Worm (Caenorhabditis elegans) whole organism, mixed stage, embryonic: ENCODE data around the gene emre-1.

Experiments
- M03D4.4 ChIP-seq: sonication (generic microtip); optimal IDR thresholded peaks from 2 replicates; lab custom pipeline; 2017; ENCODE audit warnings: mild to moderate bottlenecking, missing genetic modification characterization, missing compliant biosample characterization
- bed-3 ChIP-seq: fragments of 200-800 bp; sonication (Bioruptor generic); optimal IDR thresholded peaks from 3 replicates; lab custom pipeline; 2018; ENCODE audit warnings: mild to moderate bottlenecking, missing genetic modification characterization, moderate library complexity, missing compliant biosample characterization
- blmp-1 ChIP-seq: fragments of 150-350 bp; optimal IDR thresholded peaks from 2 replicates; lab custom pipeline; 2014; ENCODE audit warnings: missing biosample characterization, missing genetic modification characterization
- ceh-39 ChIP-seq: fragments of 150-350 bp; optimal IDR thresholded peaks from 2 replicates; lab custom pipeline; 2014; ENCODE audit warnings: missing biosample characterization, missing genetic modification characterization
- ceh-43 ChIP-seq: fragments of 200-800 bp; sonication (Bioruptor generic); optimal IDR thresholded peaks from 2 replicates; lab custom pipeline; 2018; ENCODE audit warnings: mild to moderate bottlenecking, missing genetic modification characterization, moderate library complexity, missing compliant biosample characterization
- ceh-83 ChIP-seq: fragments of 200-800 bp; sonication (Bioruptor generic); optimal IDR thresholded peaks from 2 replicates; lab custom pipeline; 2018; ENCODE audit warnings: mild to moderate bottlenecking, missing genetic modification characterization, missing compliant biosample characterization
- ces-1 ChIP-seq: fragments of 150-350 bp; optimal IDR thresholded peaks from 2 replicates; lab custom pipeline; 2014; ENCODE audit warnings: missing biosample characterization, missing genetic modification reagents, missing genetic modification characterization
- drap-1 ChIP-seq: fragments of 200-800 bp; sonication (Bioruptor generic); optimal IDR thresholded peaks from 3 replicates; lab custom pipeline; 2018; ENCODE audit warnings: mild to moderate bottlenecking, missing genetic modification characterization, missing compliant biosample characterization
- elt-1 ChIP-seq: sonication (generic microtip); optimal IDR thresholded peaks from 2 replicates; lab custom pipeline; 2017; ENCODE audit warnings: missing genetic modification characterization, mild to moderate bottlenecking, missing compliant biosample characterization, antibody characterized with exemption, moderate library complexity, borderline replicate concordance; ENCODE audit not compliant: insufficient read depth
- elt-3 ChIP-seq: fragments of 150-350 bp; optimal IDR thresholded peaks from 2 replicates; lab custom pipeline; 2014; ENCODE audit warnings: missing biosample characterization, missing genetic modification characterization
- flh-1 ChIP-seq: fragments of 200-800 bp; sonication (Bioruptor generic); optimal IDR thresholded peaks from 2 replicates; lab custom pipeline; 2018; ENCODE audit warnings: mild to moderate bottlenecking, missing genetic modification characterization, moderate library complexity, missing compliant biosample characterization
- hlh-1 ChIP-seq: fragments of 150-350 bp; optimal IDR thresholded peaks from 2 replicates; lab custom pipeline; 2014; ENCODE audit warnings: missing biosample characterization, missing genetic modification reagents, missing genetic modification characterization
- lin-32 ChIP-seq: fragments of 200-800 bp; sonication (Bioruptor generic); optimal IDR thresholded peaks from 2 replicates; lab custom pipeline; 2018; ENCODE audit warnings: mild to moderate bottlenecking, missing genetic modification characterization, missing compliant biosample characterization
- lsy-2 ChIP-seq: fragments of 150-350 bp; optimal IDR thresholded peaks from 2 replicates; lab custom pipeline; 2014; ENCODE audit warnings: missing biosample characterization, missing genetic modification characterization
- mep-1 ChIP-seq: fragments of 150-350 bp; optimal IDR thresholded peaks from 2 replicates; lab custom pipeline; 2017; ENCODE audit warnings: missing biosample characterization, missing genetic modification reagents, missing genetic modification characterization, inconsistent platforms
- mls-2 ChIP-seq: sonication (generic microtip); optimal IDR thresholded peaks from 2 replicates; lab custom pipeline; 2016; ENCODE audit warnings: mild to moderate bottlenecking, missing genetic modification characterization, moderate library complexity, missing compliant biosample characterization
- nhr-12 ChIP-seq: fragments of 150-350 bp; optimal IDR thresholded peaks from 2 replicates; lab custom pipeline; 2014; ENCODE audit warnings: missing biosample characterization, missing genetic modification characterization
- nhr-2 ChIP-seq: fragments of 150-350 bp; optimal IDR thresholded peaks from 2 replicates; lab custom pipeline; 2014; ENCODE audit warnings: missing biosample characterization, missing genetic modification characterization
- nhr-237 ChIP-seq: fragments of 150-350 bp; optimal IDR thresholded peaks from 2 replicates; lab custom pipeline; 2014; ENCODE audit warnings: missing biosample characterization, missing genetic modification characterization
- nhr-76 ChIP-seq: sonication (generic microtip); optimal IDR thresholded peaks from 2 replicates; lab custom pipeline; 2017; ENCODE audit warnings: missing biosample characterization, missing genetic modification characterization
- pha-4 ChIP-seq: fragments of 150-350 bp; optimal IDR thresholded peaks from 2 replicates; lab custom pipeline; 2018; ENCODE audit warnings: missing biosample characterization, missing genetic modification reagents, missing genetic modification characterization
- sptf-1 ChIP-seq: sonication (generic microtip); optimal IDR thresholded peaks from 2 replicates; lab custom pipeline; 2017; ENCODE audit warnings: mild to moderate bottlenecking, missing genetic modification characterization, moderate library complexity, missing compliant biosample characterization
- unc-120 ChIP-seq: sonication (generic microtip); optimal IDR thresholded peaks from 2 replicates; lab custom pipeline; 2017; ENCODE audit warnings: missing genetic modification characterization, missing compliant biosample characterization; ENCODE audit not compliant: poor library complexity, severe bottlenecking
- unc-62 ChIP-seq: fragments of 150-350 bp; optimal IDR thresholded peaks from 2 replicates; lab custom pipeline; 2014; ENCODE audit warnings: missing biosample characterization, missing genetic modification reagents, missing genetic modification characterization
- zip-8 ChIP-seq: fragments of 150-350 bp; optimal IDR thresholded peaks from 2 replicates; lab custom pipeline; 2014; ENCODE audit warnings: missing biosample characterization, missing genetic modification characterization
- ztf-11 ChIP-seq: fragments of 150-350 bp; optimal IDR thresholded peaks from 2 replicates; lab custom pipeline; 2014; ENCODE audit warnings: missing biosample characterization, missing genetic modification characterization

The emre-1 gene

ce11 chrX:15006847-15007358, 27.4 kb downstream of the emre-1 start, which contains the start of gene ergi-2:
Gene ergi-2, minus strand, starts transcription at chrX:15007308.
- TF ChIP-seq zip-8 (tag; lab: Kevin White, UChicago), result no peak
- TF ChIP-seq mep-1 (tag; lab: Kevin White, UChicago), result peak; percentile 30
- no peak for TF ChIP-seq mls-2
- peak; percentile 16 for TF ChIP-seq ces-1 (GFP tag; lab: Kevin White, UChicago)

DNA sequence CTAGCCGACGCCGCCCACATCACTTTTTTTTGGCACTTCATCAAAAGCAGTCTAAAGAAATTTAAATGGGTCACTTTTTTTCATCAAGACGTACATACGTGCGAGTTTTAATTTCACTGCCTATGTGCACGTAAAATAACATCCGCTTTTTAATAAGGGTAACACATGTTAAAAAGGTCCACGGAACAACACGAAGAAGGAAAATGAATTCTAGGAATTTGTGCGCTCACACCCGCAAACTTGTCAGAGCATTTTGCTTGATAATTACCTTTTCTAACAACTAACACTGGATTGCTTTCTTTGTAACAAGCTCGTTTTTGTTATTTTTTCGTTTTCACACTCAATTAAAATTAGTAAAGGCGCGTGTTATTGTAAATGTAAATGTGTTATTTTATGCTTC, 29.2 kb downstream of the emre-1 start:
- no peak for TF ChIP-seq nhr-12 (tag; lab: Kevin White, UChicago)
- no peak for TF ChIP-seq lsy-2
- TF ChIP-seq nhr-237 (tag; lab: Kevin White, UChicago), result no peak
- TF ChIP-seq ceh-83 (GFP tag; lab: Kevin White, UChicago), result no peak
- no peak for TF ChIP-seq unc-62 (GFP tag; lab: Kevin White, UChicago)
- no peak for TF ChIP-seq ceh-39

DNA sequence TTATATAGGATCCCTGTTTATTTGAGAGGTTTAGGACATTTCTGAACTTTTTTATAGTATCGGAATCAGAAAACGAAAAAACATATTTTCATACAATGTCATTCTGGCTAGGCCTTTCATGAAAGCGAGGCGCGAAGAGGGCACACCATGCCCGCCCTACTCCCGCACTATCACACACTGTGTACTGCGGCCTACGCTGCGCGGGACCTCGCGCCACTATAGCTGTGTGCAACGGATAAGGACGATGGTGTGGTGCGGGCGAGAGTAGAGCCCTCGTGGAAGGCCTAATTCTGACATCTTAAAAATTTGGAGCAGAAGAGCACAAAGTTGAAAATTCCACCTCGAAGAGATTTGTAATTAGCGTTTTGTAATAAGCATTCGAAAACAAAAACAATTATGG, 31.5 kb downstream of the emre-1 start:
- TF ChIP-seq nhr-2 (tag; lab: Kevin White, UChicago), result no peak
- TF ChIP-seq unc-62 (GFP tag; lab: Kevin White, UChicago), result no peak
- TF ChIP-seq ceh-43 (GFP tag; lab: Kevin White, UChicago), result no peak
- TF ChIP-seq pha-4 (tag; lab: Kevin White, UChicago), result no peak
- TF ChIP-seq M03D4.4 (tag; lab: Kevin White, UChicago), result no peak
- TF ChIP-seq drap-1 (GFP tag; lab: Kevin White, UChicago), result no peak
- TF ChIP-seq ceh-83 (GFP tag; lab: Kevin White, UChicago), result no peak
- no peak for TF ChIP-seq blmp-1 (tag; lab: Kevin White, UChicago)

DNA sequence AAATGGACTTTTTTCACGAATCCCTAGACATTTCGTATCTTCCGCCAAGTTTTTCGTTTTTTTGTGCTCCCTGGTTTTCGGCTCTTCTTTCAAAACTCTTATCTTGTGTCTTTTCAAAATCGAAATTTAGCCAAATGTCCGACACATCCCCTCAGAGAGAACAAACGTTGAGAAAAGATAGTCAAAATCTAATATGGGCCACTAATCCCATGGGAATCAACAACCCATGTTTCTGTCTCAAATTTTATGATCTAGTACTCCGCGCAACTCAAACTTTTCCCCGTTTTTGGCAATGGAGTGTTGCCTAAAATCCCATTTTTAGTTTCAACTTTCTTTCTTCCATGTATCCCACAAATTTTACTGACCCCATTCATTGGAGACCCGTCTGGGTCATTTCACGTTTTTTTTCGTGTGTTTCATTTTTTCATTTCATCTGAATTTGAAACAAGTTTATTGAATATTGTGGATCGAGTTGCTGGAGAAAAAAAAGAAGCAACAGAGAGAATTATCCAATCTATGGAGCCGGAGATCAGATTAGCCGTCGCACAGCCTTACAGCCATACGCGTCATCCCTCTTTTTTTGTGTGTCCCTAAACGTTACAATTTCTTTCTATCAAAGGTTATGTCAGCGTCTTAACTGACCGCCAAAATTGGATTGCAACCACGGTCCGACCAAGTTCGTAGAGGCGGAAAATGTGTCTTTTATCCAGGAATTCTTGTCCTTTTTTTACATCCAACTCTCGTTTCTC, 32.2 kb downstream of the emre-1 start:
- TF ChIP-seq ces-1 (GFP tag; lab: Kevin White, UChicago) (peak; percentile 47), nhr-76 (tag; lab: Kevin White, UChicago) (no peak)
- TF ChIP-seq, all 35 proteins: peak for 1

- TF ChIP-seq sptf-1 (no peak), unc-120 (tag; lab: Kevin White, UChicago) (peak; percentile 72), bed-3 (GFP tag; lab: Kevin White, UChicago) (no peak), nhr-237 (tag; lab: Kevin White, UChicago) (no peak), M03D4.4 (tag; lab: Kevin White, UChicago) (no peak), lin-32 (GFP tag; lab: Kevin White, UChicago) (no peak), hlh-1 (peak; percentile 95), elt-1 (tag; lab: Kevin White, UChicago) (no peak), nhr-76 (tag; lab: Kevin White, UChicago) (no peak), blmp-1 (tag; lab: Kevin White, UChicago) (no peak), ceh-39 (no peak), ztf-11 (tag; lab: Kevin White, UChicago) (no peak), unc-62 (GFP tag; lab: Kevin White, UChicago) (peak; percentile 77), flh-1 (no peak), drap-1 (GFP tag; lab: Kevin White, UChicago) (no peak)
Measured at ce11 chrX:15013941-15014453, 34.5 kb downstream of the emre-1 start.

DNA sequence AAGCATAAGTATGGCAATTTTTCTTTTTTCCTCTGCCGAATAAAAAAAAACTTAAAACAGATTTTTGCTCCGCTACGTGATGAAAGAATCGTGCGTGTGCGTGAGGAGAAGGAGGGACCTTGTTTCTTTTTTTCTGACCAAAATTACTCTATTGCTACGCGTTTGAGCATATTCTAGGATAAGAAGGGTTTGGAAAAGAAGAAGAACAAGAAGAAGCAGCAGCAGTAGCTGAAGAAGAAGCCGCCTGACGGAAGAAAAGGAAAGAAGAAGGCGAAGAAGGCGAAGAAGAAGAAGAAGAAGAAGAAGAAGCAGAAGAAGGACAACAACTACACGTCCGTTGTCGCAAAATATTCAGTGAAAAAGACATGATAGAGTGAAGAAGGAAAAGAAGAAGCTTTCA, 36.6 kb downstream of the emre-1 start:
- TF ChIP-seq sptf-1, result peak; percentile 7
- TF ChIP-seq mep-1 (tag; lab: Kevin White, UChicago), result no peak

ce11 chrX:15026008-15026407, 46.5 kb downstream of the emre-1 start, which contains the start of gene seb-3:
Gene seb-3, plus strand, starts transcription at chrX:15026308.
- TF ChIP-seq lsy-2 (no peak), drap-1 (GFP tag; lab: Kevin White, UChicago) (no peak), unc-62 (GFP tag; lab: Kevin White, UChicago) (no peak), mep-1 (tag; lab: Kevin White, UChicago) (no peak), elt-3 (tag; lab: Kevin White, UChicago) (no peak), ces-1 (GFP tag; lab: Kevin White, UChicago) (no peak), ceh-43 (GFP tag; lab: Kevin White, UChicago) (no peak), nhr-2 (tag; lab: Kevin White, UChicago) (no peak)
- TF ChIP-seq, all 35 proteins: peak for 0
